Fruit fly (Drosophila melanogaster) whole organism, embryonic: ENCODE measurements around the gene Cpsf100.
A peak's percentile ranks its signal among the peaks of the same experiment; 100 is the strongest.

Experiments
- CG10321 ChIP-seq: fragments of 200-800 bp; sonication (Bioruptor generic); IDR thresholded peaks from 2 replicates; pipeline ENCODE4 v1.3.6; 2022; ENCODE audit warnings: missing biosample characterization, missing genetic modification characterization
- CG11085 ChIP-seq: fragments of 200-800 bp; sonication (Bioruptor generic); IDR thresholded peaks from 2 replicates; pipeline ENCODE4 v1.3.6; 2022; ENCODE audit warnings: missing biosample characterization, missing genetic modification characterization
- CG11093 ChIP-seq: fragments of 200-800 bp; sonication (Bioruptor generic); IDR thresholded peaks from 3 replicates; pipeline ENCODE4 v1.3.6; 2022; ENCODE audit warnings: missing biosample characterization, missing genetic modification characterization
- CG12104 ChIP-seq: fragments of 200-800 bp; sonication (Bioruptor generic); optimal IDR thresholded peaks from 3 replicates; lab custom pipeline; 2016; ENCODE audit warnings: missing biosample characterization, missing genetic modification characterization
- CG12299 ChIP-seq: fragments of 200-800 bp; sonication (Bioruptor generic); optimal IDR thresholded peaks from 2 replicates; lab custom pipeline; 2018; ENCODE audit warnings: missing biosample characterization, mild to moderate bottlenecking, missing genetic modification characterization
- CG14965 ChIP-seq: fragments of 200-800 bp; sonication (Bioruptor generic); optimal IDR thresholded peaks from 2 replicates; lab custom pipeline; 2016; ENCODE audit warnings: missing biosample characterization, missing genetic modification characterization, borderline replicate concordance
- CG15479 ChIP-seq: fragments of 200-800 bp; sonication (Bioruptor generic); optimal IDR thresholded peaks from 3 replicates; lab custom pipeline; 2019; ENCODE audit warnings: missing biosample characterization, mild to moderate bottlenecking, missing genetic modification characterization, moderate library complexity
- CG16813 ChIP-seq: fragments of 200-800 bp; sonication (Bioruptor generic); IDR thresholded peaks from 3 replicates; pipeline ENCODE4 v1.3.6; 2022; ENCODE audit warnings: missing biosample characterization, missing genetic modification characterization; ENCODE audit not compliant: partially characterized antibody
- CG17186 ChIP-seq: fragments of 200-800 bp; sonication (Bioruptor generic); optimal IDR thresholded peaks from 3 replicates; lab custom pipeline; 2017; ENCODE audit warnings: missing biosample characterization, missing genetic modification reagents, missing genetic modification characterization
- CG31365 ChIP-seq: fragments of 200-800 bp; sonication (Bioruptor generic); optimal IDR thresholded peaks from 2 replicates; lab custom pipeline; 2018; ENCODE audit warnings: missing biosample characterization, mild to moderate bottlenecking, missing genetic modification characterization
- CG33557 ChIP-seq: fragments of 200-800 bp; sonication (Bioruptor generic); optimal IDR thresholded peaks from 2 replicates; lab custom pipeline; 2019; ENCODE audit warnings: missing biosample characterization, mild to moderate bottlenecking, missing genetic modification characterization, moderate library complexity
- CG4424 ChIP-seq: fragments of 200-800 bp; sonication (Bioruptor generic); optimal IDR thresholded peaks from 3 replicates; lab custom pipeline; 2016; ENCODE audit warnings: missing biosample characterization, missing genetic modification characterization
- CG5180 ChIP-seq: fragments of 200-800 bp; sonication (Bioruptor generic); optimal IDR thresholded peaks from 3 replicates; lab custom pipeline; 2017; ENCODE audit warnings: missing biosample characterization, missing genetic modification characterization, mild to moderate bottlenecking, moderate library complexity, missing genetic modification reagents
- CG6175 ChIP-seq: fragments of 200-800 bp; sonication (Bioruptor generic); IDR thresholded peaks from 3 replicates; pipeline ENCODE4 v1.3.6; 2022; ENCODE audit warnings: missing biosample characterization, missing genetic modification characterization
- CG6254 ChIP-seq: fragments of 200-800 bp; sonication (Bioruptor generic); optimal IDR thresholded peaks from 3 replicates; lab custom pipeline; 2017; ENCODE audit warnings: mild to moderate bottlenecking, missing biosample characterization, missing genetic modification reagents, missing genetic modification characterization
- CG7372 ChIP-seq: fragments of 200-800 bp; sonication (Bioruptor generic); IDR thresholded peaks from 2 replicates; pipeline ENCODE4 v1.3.6; 2022; ENCODE audit warnings: missing biosample characterization, missing genetic modification characterization
- CG7839 ChIP-seq: fragments of 200-800 bp; sonication (Bioruptor generic); optimal IDR thresholded peaks from 3 replicates; lab custom pipeline; 2018; ENCODE audit warnings: missing biosample characterization, mild to moderate bottlenecking, missing genetic modification characterization, moderate library complexity
- Doc2 ChIP-seq: fragments of 200-800 bp; sonication (Bioruptor generic); IDR thresholded peaks from 2 replicates; pipeline ENCODE4 v1.3.6; 2022; ENCODE audit warnings: missing biosample characterization, missing genetic modification characterization
- Eip74EF ChIP-seq, 2 experiments: fragments of 200-800 bp in 1 of 2; fragments of >200 bp in 1 of 2; sonication (Bioruptor generic) in 1 of 2; optimal IDR thresholded peaks; 2 replicates each; lab custom pipeline; 2017 to 2019; ENCODE audit warnings: missing biosample characterization in 2 of 2, missing genetic modification characterization in 2 of 2, mild to moderate bottlenecking in 1 of 2, moderate library complexity in 1 of 2
- Hsf ChIP-seq: fragments of 200-800 bp; sonication (Bioruptor generic); optimal IDR thresholded peaks from 3 replicates; lab custom pipeline; 2016; ENCODE audit warnings: missing biosample characterization, missing genetic modification characterization
- Med ChIP-seq: fragments of 200-800 bp; sonication (Bioruptor generic); peaks from one replicate; lab custom pipeline; 2016; ENCODE audit warnings: missing biosample characterization, missing genetic modification characterization, mild to moderate bottlenecking, inconsistent platforms, moderate library complexity
- amos ChIP-seq: fragments of 200-800 bp; sonication (Bioruptor generic); IDR thresholded peaks from 2 replicates; pipeline ENCODE4 v1.3.6; 2022; ENCODE audit warnings: missing biosample characterization, missing genetic modification characterization; ENCODE audit not compliant: partially characterized antibody
- ash1 ChIP-seq: fragments of 200-800 bp; sonication (Bioruptor generic); optimal IDR thresholded peaks from 2 replicates; lab custom pipeline; 2018; ENCODE audit warnings: missing biosample characterization, mild to moderate bottlenecking, missing genetic modification characterization
- br ChIP-seq: fragments of >200 bp; optimal IDR thresholded peaks from 2 replicates; lab custom pipeline; 2017
- bsh ChIP-seq, 2 experiments: fragments of 200-800 bp; sonication (Bioruptor generic); optimal IDR thresholded peaks; 2 replicates each; lab custom pipeline; 2017 to 2018; ENCODE audit warnings: mild to moderate bottlenecking in 2 of 2, missing biosample characterization in 2 of 2, missing genetic modification characterization in 2 of 2, moderate library complexity in 1 of 2
- cas ChIP-seq: fragments of 200-800 bp; sonication (Bioruptor generic); IDR thresholded peaks from 2 replicates; pipeline ENCODE4 v1.3.6; 2022; ENCODE audit warnings: missing biosample characterization, missing genetic modification characterization
- cato ChIP-seq: fragments of 200-800 bp; sonication (Bioruptor generic); optimal IDR thresholded peaks from 2 replicates; lab custom pipeline; 2016; ENCODE audit warnings: missing biosample characterization, missing genetic modification characterization, borderline replicate concordance
- chif ChIP-seq, 2 experiments: fragments of 200-800 bp; sonication (Bioruptor generic); optimal IDR thresholded peaks; 3 replicates each; lab custom pipeline; 2016; ENCODE audit warnings: missing biosample characterization in 2 of 2, missing genetic modification characterization in 2 of 2
- dati ChIP-seq: fragments of 200-800 bp; sonication (Bioruptor generic); IDR thresholded peaks from 2 replicates; pipeline ENCODE4 v1.3.6; 2022; ENCODE audit warnings: missing biosample characterization, missing genetic modification characterization
- disco-r ChIP-seq: fragments of 200-800 bp; sonication (Bioruptor generic); optimal IDR thresholded peaks from 2 replicates; lab custom pipeline; 2016; ENCODE audit warnings: missing biosample characterization, missing genetic modification characterization
- ems ChIP-seq: fragments of 200-800 bp; sonication (Bioruptor generic); optimal IDR thresholded peaks from 3 replicates; lab custom pipeline; 2016; ENCODE audit warnings: missing biosample characterization, missing genetic modification characterization
- exex ChIP-seq: fragments of 200-800 bp; sonication (Bioruptor generic); optimal IDR thresholded peaks from 4 replicates; lab custom pipeline; 2018; ENCODE audit warnings: missing biosample characterization, mild to moderate bottlenecking, missing genetic modification characterization, moderate library complexity
- ftz-f1 ChIP-seq: fragments of 200-800 bp; sonication (Bioruptor generic); optimal IDR thresholded peaks from 2 replicates; lab custom pipeline; 2016; ENCODE audit warnings: missing biosample characterization, missing genetic modification characterization
- gem ChIP-seq: fragments of 200-800 bp; sonication (Bioruptor generic); optimal IDR thresholded peaks from 2 replicates; lab custom pipeline; 2019; ENCODE audit warnings: missing biosample characterization, mild to moderate bottlenecking, missing genetic modification characterization, moderate library complexity
- gfzf ChIP-seq: fragments of 200-800 bp; sonication (Bioruptor generic); optimal IDR thresholded peaks from 2 replicates; lab custom pipeline; 2016; ENCODE audit warnings: missing biosample characterization, mild to moderate bottlenecking, missing genetic modification characterization, moderate library complexity
- h ChIP-seq: fragments of >200 bp; optimal IDR thresholded peaks from 2 replicates; lab custom pipeline; 2017
- hb ChIP-seq: fragments of 200-800 bp; sonication (Bioruptor generic); IDR thresholded peaks from 3 replicates; pipeline ENCODE4 v1.3.6; 2022; ENCODE audit warnings: missing biosample characterization, missing genetic modification characterization; ENCODE audit not compliant: partially characterized antibody
- jumu ChIP-seq: fragments of 200-800 bp; sonication (Bioruptor generic); optimal IDR thresholded peaks from 3 replicates; lab custom pipeline; 2016; ENCODE audit warnings: missing biosample characterization, missing genetic modification characterization
- kah ChIP-seq: fragments of 200-800 bp; sonication (Bioruptor generic); optimal IDR thresholded peaks from 2 replicates; lab custom pipeline; 2018; ENCODE audit warnings: missing biosample characterization, mild to moderate bottlenecking, missing genetic modification characterization
- kni ChIP-seq: fragments of 200-800 bp; sonication (Bioruptor generic); optimal IDR thresholded peaks from 3 replicates; lab custom pipeline; 2017; ENCODE audit warnings: mild to moderate bottlenecking, missing biosample characterization, missing genetic modification reagents, missing genetic modification characterization
- lbe ChIP-seq: fragments of 200-800 bp; sonication (Bioruptor generic); optimal IDR thresholded peaks from 2 replicates; lab custom pipeline; 2016; ENCODE audit warnings: missing biosample characterization, mild to moderate bottlenecking, missing genetic modification characterization
- mirr ChIP-seq: fragments of 200-800 bp; sonication (Bioruptor generic); optimal IDR thresholded peaks from 3 replicates; lab custom pipeline; 2018; ENCODE audit warnings: missing biosample characterization, mild to moderate bottlenecking, missing genetic modification characterization
- mld ChIP-seq: fragments of 200-800 bp; sonication (Bioruptor generic); IDR thresholded peaks from 3 replicates; pipeline ENCODE4 v1.3.6; 2022; ENCODE audit warnings: missing biosample characterization, missing genetic modification characterization; ENCODE audit not compliant: partially characterized antibody
- pb ChIP-seq: fragments of 200-800 bp; sonication (Bioruptor generic); optimal IDR thresholded peaks from 3 replicates; lab custom pipeline; 2016; ENCODE audit warnings: missing biosample characterization, missing genetic modification characterization
- psq ChIP-seq: fragments of 200-800 bp; sonication (Bioruptor generic); optimal IDR thresholded peaks from 2 replicates; lab custom pipeline; 2017; ENCODE audit warnings: missing biosample characterization, missing genetic modification characterization
- rib ChIP-seq: fragments of 200-800 bp; sonication (Bioruptor generic); IDR thresholded peaks from 2 replicates; pipeline ENCODE4 v1.3.6; 2022; ENCODE audit warnings: missing biosample characterization, missing genetic modification characterization
- salm ChIP-seq: fragments of 200-800 bp; sonication (Bioruptor generic); optimal IDR thresholded peaks from 2 replicates; lab custom pipeline; 2018; ENCODE audit warnings: missing biosample characterization, mild to moderate bottlenecking, missing genetic modification characterization
- sc ChIP-seq, 3 experiments: fragments of >200 bp in 2 of 3; fragments of 200-800 bp in 1 of 3; sonication (Bioruptor generic) in 1 of 3; optimal IDR thresholded peaks; 2 replicates in 2 of 3; 3 replicates in 1 of 3; lab custom pipeline; 2017; ENCODE audit warnings: mild to moderate bottlenecking in 1 of 3, missing biosample characterization in 1 of 3, missing genetic modification characterization in 1 of 3, missing genetic modification reagents in 1 of 3
- toy ChIP-seq: fragments of 200-800 bp; sonication (Bioruptor generic); IDR thresholded peaks from 2 replicates; pipeline ENCODE4 v1.3.6; 2022; ENCODE audit warnings: missing biosample characterization, missing genetic modification characterization
- wdn ChIP-seq: fragments of 200-800 bp; sonication (Bioruptor generic); IDR thresholded peaks from 2 replicates; pipeline ENCODE4 v1.3.6; 2022; ENCODE audit warnings: missing biosample characterization, missing genetic modification characterization
- zen ChIP-seq: fragments of 200-800 bp; sonication (Bioruptor generic); optimal IDR thresholded peaks from 3 replicates; lab custom pipeline; 2018; ENCODE audit warnings: missing biosample characterization, mild to moderate bottlenecking, missing genetic modification characterization, moderate library complexity

Cpsf100 gene

DNA sequence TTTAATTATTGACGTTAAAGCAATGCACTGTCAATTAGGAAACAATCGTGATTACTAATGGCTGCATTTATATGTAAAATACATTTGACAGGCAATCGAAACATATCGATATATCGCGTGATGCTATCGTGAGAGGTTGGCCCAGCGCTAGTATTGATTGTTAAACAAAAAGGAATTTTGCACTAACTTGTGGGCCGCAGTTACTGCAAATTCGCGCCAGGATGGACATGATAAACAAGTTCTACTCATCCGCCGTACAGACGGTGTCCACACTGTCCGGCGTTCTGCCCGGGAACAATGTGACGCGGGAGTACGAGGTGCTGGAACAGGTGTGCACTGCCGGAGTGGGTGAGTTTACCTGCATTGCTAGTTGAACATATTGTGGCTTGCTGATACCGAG is 7.3 kb upstream of the Cpsf100 start, which contains the start of the genes eIF4E6 and CG1951 (continued):
- no peak for TF ChIP-seq ftz-f1 (GFP tag; lab: Kevin White, UChicago)
- TF ChIP-seq CG4424 (GFP tag; lab: Kevin White, UChicago), result no peak
- TF ChIP-seq CG33557 (GFP tag; lab: Kevin White, UChicago), result no peak
- TF ChIP-seq mirr, result no peak
- TF ChIP-seq kah (GFP tag; lab: Kevin White, UChicago), result peak; percentile 72
- no peak for TF ChIP-seq h (lab: Kevin White, UChicago)
- TF ChIP-seq ash1 (GFP tag; lab: Kevin White, UChicago), result no peak
- peak; percentile 75 for TF ChIP-seq zen (tag; lab: Kevin White, UChicago)
- TF ChIP-seq kni (GFP tag; lab: Kevin White, UChicago), result no peak
- TF ChIP-seq gem (tag; lab: Kevin White, UChicago), result no peak
- TF ChIP-seq gfzf (GFP tag; lab: Kevin White, UChicago), result peak; percentile 21
- TF ChIP-seq CG6254 (GFP tag; lab: Kevin White, UChicago), result no peak
- TF ChIP-seq CG7372 (GFP tag; lab: Robert Waterston, UW), result no peak
- peak; percentile 86 for TF ChIP-seq Med (GFP tag; lab: Kevin White, UChicago)
- peak; percentile 96 for TF ChIP-seq CG16813
- no peak for TF ChIP-seq CG12299
- TF ChIP-seq CG11093 (GFP tag; lab: Robert Waterston, UW), result no peak
- TF ChIP-seq jumu, result no peak
- TF ChIP-seq amos (GFP tag; lab: Robert Waterston, UW), result peak; percentile 97
- no peak for TF ChIP-seq chif (GFP tag; optimal IDR thresholded peaks at IDR 0.05; lab: Kevin White, UChicago)
- TF ChIP-seq disco-r (GFP tag; lab: Kevin White, UChicago), result no peak
- no peak for TF ChIP-seq Hsf
- TF ChIP-seq lbe (GFP tag; lab: Kevin White, UChicago), result no peak
- peak; percentile 9 for TF ChIP-seq CG17186 (GFP tag; lab: Kevin White, UChicago)
- no peak for TF ChIP-seq br (lab: Kevin White, UChicago)
- TF ChIP-seq ems (GFP tag; lab: Kevin White, UChicago), result no peak
- TF ChIP-seq toy (GFP tag; lab: Robert Waterston, UW), result no peak
- peak; percentile 15 for TF ChIP-seq exex (tag; lab: Kevin White, UChicago)
- TF ChIP-seq CG7839 (tag; lab: Kevin White, UChicago), result no peak
- TF ChIP-seq mld (GFP tag; lab: Robert Waterston, UW), result peak; percentile 93
- no peak for TF ChIP-seq cato (GFP tag; lab: Kevin White, UChicago)
- TF ChIP-seq CG14965, result no peak
- no peak for TF ChIP-seq wdn (GFP tag; lab: Robert Waterston, UW)
- TF ChIP-seq Eip74EF (GFP tag; optimal IDR thresholded peaks at IDR 0.05; lab: Kevin White, UChicago), result no peak
- no peak for TF ChIP-seq CG5180 (GFP tag; lab: Kevin White, UChicago)
- TF ChIP-seq psq (GFP tag; lab: Kevin White, UChicago), result no peak
- TF ChIP-seq hb (GFP tag; lab: Robert Waterston, UW), result peak; percentile 92
- no peak for TF ChIP-seq CG31365 (tag; lab: Kevin White, UChicago)
- TF ChIP-seq rib (GFP tag; lab: Robert Waterston, UW), result no peak
- TF ChIP-seq dati (GFP tag; lab: Robert Waterston, UW), result no peak
- TF ChIP-seq pb (GFP tag; lab: Kevin White, UChicago), result no peak
- no peak for TF ChIP-seq CG10321 (GFP tag; lab: Robert Waterston, UW)
- no peak for TF ChIP-seq sc (optimal IDR thresholded peaks at IDR 0.05; lab: Kevin White, UChicago)
- TF ChIP-seq sc (GFP tag; optimal IDR thresholded peaks at IDR 0.05; lab: Kevin White, UChicago), result no peak
- TF ChIP-seq CG11085, result no peak
- no peak for TF ChIP-seq bsh (GFP tag; optimal IDR thresholded peaks at IDR 0.05; lab: Kevin White, UChicago)
- TF ChIP-seq CG6175, result no peak
- TF ChIP-seq CG15479 (GFP tag; lab: Kevin White, UChicago), result no peak
- TF ChIP-seq cas (GFP tag; lab: Robert Waterston, UW), result no peak
- no peak for TF ChIP-seq Doc2 (GFP tag; lab: Robert Waterston, UW)
- TF ChIP-seq salm (tag; lab: Kevin White, UChicago), result no peak
- TF ChIP-seq CG12104, result no peak
